Worm (Caenorhabditis elegans): ENCODE measurements around the gene sre-4.

sre-4 gene

ce11 chrIV:9761751-9762150 lies 22.8 kb downstream of the sre-4 start:
- no peak for TF ChIP-seq ceh-30 (tag; optimal IDR thresholded peaks at IDR 0.05)
- no peak for TF ChIP-seq unc-42 (tag; optimal IDR thresholded peaks at IDR 0.05)
- TF ChIP-seq hlh-6 (tag; optimal IDR thresholded peaks at IDR 0.05): no peak
- TF ChIP-seq tbx-7 (tag; optimal IDR thresholded peaks at IDR 0.05): no peak
- TF ChIP-seq C08G9.2 (tag; optimal IDR thresholded peaks at IDR 0.05): no peak
- TF ChIP-seq T23F11.4 (GFP tag; optimal IDR thresholded peaks at IDR 0.05): no peak
- TF ChIP-seq hlh-30 (tag; optimal IDR thresholded peaks at IDR 0.05; ENCODE audit: insufficient read depth): no peak
- TF ChIP-seq fax-1 (tag; optimal IDR thresholded peaks at IDR 0.05): no peak

- TF ChIP-seq ahr-1 (tag; optimal IDR thresholded peaks at IDR 0.05) (no peak), pat-9 (tag; optimal IDR thresholded peaks at IDR 0.05) (no peak), ref-2 (tag; optimal IDR thresholded peaks at IDR 0.05) (no peak), ceh-2 (tag; optimal IDR thresholded peaks at IDR 0.05) (no peak), ets-4 (tag; optimal IDR thresholded peaks at IDR 0.05) (no peak), ceh-22 (tag; optimal IDR thresholded peaks at IDR 0.05) (no peak), ceh-24 (tag; optimal IDR thresholded peaks at IDR 0.05) (no peak), nhr-232 (tag; optimal IDR thresholded peaks at IDR 0.05) (no peak)
These were observed 27.2 kb downstream of the sre-4 start, which contains the start of gene nhr-97 for ce11 chrIV:9757425-9757740. Gene nhr-97 (plus strand): TSS chrIV:9757641.

ce11 chrIV:9756647-9757424 lies 27.8 kb downstream of the sre-4 start:
- TF ChIP-seq ceh-34 (tag; optimal IDR thresholded peaks at IDR 0.05): no peak
- no peak for TF ChIP-seq fax-1 (tag; optimal IDR thresholded peaks at IDR 0.05)
- TF ChIP-seq lim-6 (tag; optimal IDR thresholded peaks at IDR 0.05): no peak
- TF ChIP-seq elt-2 (tag; optimal IDR thresholded peaks at IDR 0.05): no peak
- no peak for TF ChIP-seq dmd-4 (tag; optimal IDR thresholded peaks at IDR 0.05; ENCODE audit: borderline replicate concordance)
- no peak for TF ChIP-seq nfya-1 (tag; optimal IDR thresholded peaks at IDR 0.05)
- TF ChIP-seq ztf-16 (tag; optimal IDR thresholded peaks at IDR 0.05): no peak

- TF ChIP-seq zip-5 (tag; optimal IDR thresholded peaks at IDR 0.05): no peak
These were observed 28.9 kb downstream of the sre-4 start for ce11 chrIV:9755713-9756112.

ce11 chrIV:9748342-9748741 lies 36.2 kb downstream of the sre-4 start, which contains the start of gene C28D4.8:
Gene C28D4.8 (minus strand): TSS chrIV:9748442.
- TF ChIP-seq ttx-3 (tag; optimal IDR thresholded peaks at IDR 0.05): no peak
- no peak for TF ChIP-seq ceh-19 (GFP tag; optimal IDR thresholded peaks at IDR 0.05)
- no peak for TF ChIP-seq hlh-30 (tag; optimal IDR thresholded peaks at IDR 0.05; ENCODE audit: insufficient read depth)
- TF ChIP-seq gmeb-2 (tag; optimal IDR thresholded peaks at IDR 0.05): no peak
- no peak for TF ChIP-seq fkh-6 (tag; optimal IDR thresholded peaks at IDR 0.05)
- no peak for TF ChIP-seq unc-42 (tag; optimal IDR thresholded peaks at IDR 0.05)
- no peak for TF ChIP-seq T23F11.4 (GFP tag; optimal IDR thresholded peaks at IDR 0.05)
- no peak for TF ChIP-seq unc-86 (tag; optimal IDR thresholded peaks at IDR 0.05)

- TF ChIP-seq hlh-6 (tag; optimal IDR thresholded peaks at IDR 0.05) (no peak), sox-4 (tag; optimal IDR thresholded peaks at IDR 0.05) (no peak), nfya-1 (tag; optimal IDR thresholded peaks at IDR 0.05) (no peak), npax-4 (tag; optimal IDR thresholded peaks at IDR 0.05) (no peak), K09A11.1 (tag; optimal IDR thresholded peaks at IDR 0.05; ENCODE audit: insufficient read depth) (no peak), ahr-1 (tag; optimal IDR thresholded peaks at IDR 0.05) (no peak), ceh-2 (tag; optimal IDR thresholded peaks at IDR 0.05) (no peak), T23F11.4 (GFP tag; optimal IDR thresholded peaks at IDR 0.05) (no peak), elt-4 (tag; optimal IDR thresholded peaks at IDR 0.05) (no peak), tbx-2 (tag; optimal IDR thresholded peaks at IDR 0.05) (no peak), ceh-45 (GFP tag; IDR thresholded peaks at IDR 0.05) (no peak), unc-55 (GFP tag; optimal IDR thresholded peaks at IDR 0.05) (no peak), K02D7.2 (tag; optimal IDR thresholded peaks at IDR 0.05) (no peak), elt-2 (tag; optimal IDR thresholded peaks at IDR 0.05) (no peak)
These were observed 37.8 kb downstream of the sre-4 start, which contains the start of gene C28D4.5 for ce11 chrIV:9746762-9747161. Gene C28D4.5 (minus strand): TSS chrIV:9746862.

Data from whole organism, late embryonic.